Worm (Caenorhabditis elegans): Measurements from ENCODE around the gene F45B8.5.

DNA sequence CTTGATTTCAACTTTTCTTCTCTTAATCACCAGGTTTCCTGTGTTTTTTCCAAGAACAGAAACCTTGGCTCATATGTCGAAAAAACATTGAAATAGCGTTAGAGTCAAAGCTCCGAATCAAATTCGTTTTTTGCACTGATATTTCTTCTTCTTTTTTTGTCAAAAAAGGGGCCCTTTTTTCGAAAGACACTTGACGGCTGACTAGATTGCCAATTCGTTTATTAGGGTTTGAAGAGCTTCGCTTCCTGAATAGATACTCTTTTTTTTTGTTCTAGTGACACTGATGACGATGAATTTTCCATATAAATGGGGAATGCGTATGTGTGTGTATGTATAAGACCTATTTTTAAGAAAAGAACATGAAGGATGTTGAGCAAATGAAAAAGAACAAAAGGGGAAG, 49.1 kb upstream of the F45B8.5 start:
- TF ChIP-seq elt-3 (tag; optimal IDR thresholded peaks at IDR 0.05): no peak
- TF ChIP-seq ceh-16 (tag; optimal IDR thresholded peaks at IDR 0.05): no peak
- TF ChIP-seq ama-1 (optimal IDR thresholded peaks at IDR 0.05): no peak
- no peak for TF ChIP-seq R02D3.7 (tag; optimal IDR thresholded peaks at IDR 0.05)
- TF ChIP-seq skn-1 (tag; optimal IDR thresholded peaks at IDR 0.05): no peak
- no peak for TF ChIP-seq fos-1 (tag; optimal IDR thresholded peaks at IDR 0.05)
- no peak for TF ChIP-seq ztf-4 (tag; optimal IDR thresholded peaks at IDR 0.05)
- no peak for TF ChIP-seq nhr-11 (tag; optimal IDR thresholded peaks at IDR 0.05)
- TF ChIP-seq nhr-77 (tag; optimal IDR thresholded peaks at IDR 0.05): no peak

All from whole organism, L2 larva.